Worm (Caenorhabditis elegans) whole organism, L4 larva: ENCODE results near the gene sox-3.

Source experiments
- D1046.2 ChIP-seq: fragments of 200-800 bp; sonication (Bioruptor generic); IDR thresholded peaks from 2 replicates; pipeline ENCODE4 v1.3.6; 2022; ENCODE audit warnings: missing genetic modification characterization, missing compliant biosample characterization
- F10B5.3 ChIP-seq: sonication (generic microtip); optimal IDR thresholded peaks from 2 replicates; lab custom pipeline; 2016; ENCODE audit warnings: mild to moderate bottlenecking, missing genetic modification characterization, missing compliant biosample characterization
- F37D6.2 ChIP-seq: sonication (generic microtip); optimal IDR thresholded peaks from 2 replicates; lab custom pipeline; 2016; ENCODE audit warnings: mild to moderate bottlenecking, missing genetic modification characterization, missing compliant biosample characterization
- F49E8.2 ChIP-seq: sonication (generic microtip); optimal IDR thresholded peaks from 2 replicates; lab custom pipeline; 2016; ENCODE audit warnings: missing compliant biosample characterization, mild to moderate bottlenecking, missing genetic modification characterization, borderline replicate concordance
- T20F7.1 ChIP-seq: fragments of 200-800 bp; sonication (Bioruptor generic); optimal IDR thresholded peaks from 2 replicates; lab custom pipeline; 2018; ENCODE audit warnings: mild to moderate bottlenecking, missing genetic modification characterization, missing compliant biosample characterization
- Y105C5A.15 ChIP-seq: fragments of 200-800 bp; sonication (Bioruptor generic); IDR thresholded peaks from 2 replicates; pipeline ENCODE4 v1.3.6; 2022; ENCODE audit warnings: missing genetic modification characterization, missing compliant biosample characterization
- Y5F2A.4 ChIP-seq: fragments of 200-800 bp; sonication (Bioruptor generic); optimal IDR thresholded peaks from 2 replicates; lab custom pipeline; 2018; ENCODE audit warnings: mild to moderate bottlenecking, missing genetic modification characterization, missing compliant biosample characterization
- Y75B8A.6 ChIP-seq: fragments of 200-800 bp; sonication (Bioruptor generic); IDR thresholded peaks from 2 replicates; pipeline ENCODE4 v1.3.6; 2022; ENCODE audit warnings: missing genetic modification reagents, missing genetic modification characterization, missing compliant biosample characterization
- ZK337.2 ChIP-seq: fragments of 200-800 bp; sonication (Bioruptor generic); IDR thresholded peaks from 2 replicates; pipeline ENCODE4 v1.3.6; 2022; ENCODE audit warnings: missing genetic modification reagents, missing genetic modification characterization, missing compliant biosample characterization
- ZK546.5 ChIP-seq, 2 experiments: sonication (generic microtip); optimal IDR thresholded peaks; 2 replicates each; lab custom pipeline; 2017; ENCODE audit warnings: missing biosample characterization in 2 of 2, missing genetic modification characterization in 2 of 2
- arid-1 ChIP-seq: fragments of 200-800 bp; sonication (Bioruptor generic); conservative IDR thresholded peaks from 2 replicates; pipeline ENCODE4 v1.3.6; 2022; ENCODE audit warnings: missing genetic modification reagents, missing genetic modification characterization, missing compliant biosample characterization
- ceh-20 ChIP-seq: fragments of 200-800 bp; sonication (Bioruptor generic); IDR thresholded peaks from 2 replicates; pipeline ENCODE4 v1.3.6; 2022; ENCODE audit warnings: missing genetic modification reagents, missing genetic modification characterization, missing compliant biosample characterization
- ceh-44 ChIP-seq: fragments of 200-800 bp; sonication (Bioruptor generic); IDR thresholded peaks from 2 replicates; pipeline ENCODE4 v1.3.6; 2022; ENCODE audit warnings: missing genetic modification reagents, missing genetic modification characterization, missing compliant biosample characterization
- cey-2 ChIP-seq: sonication (generic microtip); optimal IDR thresholded peaks from 3 replicates; lab custom pipeline; 2017; ENCODE audit warnings: missing genetic modification characterization, mild to moderate bottlenecking, missing compliant biosample characterization, antibody characterized with exemption, borderline replicate concordance; ENCODE audit not compliant: insufficient read depth
- ctbp-1 ChIP-seq: fragments of 200-800 bp; sonication (Bioruptor generic); IDR thresholded peaks from 2 replicates; pipeline ENCODE4 v1.3.6; 2022; ENCODE audit warnings: missing genetic modification reagents, missing genetic modification characterization, missing compliant biosample characterization
- daf-16 ChIP-seq, 3 experiments: sonication (generic microtip); optimal IDR thresholded peaks; 2 replicates each; lab custom pipeline; 2016 to 2017; ENCODE audit warnings: missing genetic modification characterization in 3 of 3, missing genetic modification reagents in 3 of 3, mild to moderate bottlenecking in 2 of 3, missing compliant biosample characterization in 2 of 3, missing biosample characterization in 1 of 3, moderate library complexity in 1 of 3
- daf-8 ChIP-seq: fragments of 200-800 bp; sonication (Bioruptor generic); IDR thresholded peaks from 2 replicates; pipeline ENCODE4 v1.3.6; 2022; ENCODE audit warnings: missing genetic modification characterization, missing compliant biosample characterization
- dmd-9 ChIP-seq: fragments of 200-800 bp; sonication (Bioruptor generic); IDR thresholded peaks from 2 replicates; pipeline ENCODE4 v1.3.6; 2022; ENCODE audit warnings: missing genetic modification reagents, missing genetic modification characterization, missing compliant biosample characterization
- dve-1 ChIP-seq: sonication (generic microtip); optimal IDR thresholded peaks from 2 replicates; lab custom pipeline; 2017; ENCODE audit warnings: antibody characterized with exemption, mild to moderate bottlenecking, missing genetic modification characterization, missing compliant biosample characterization; ENCODE audit not compliant: insufficient read depth
- egl-43 ChIP-seq: fragments of 200-800 bp; sonication (Bioruptor generic); IDR thresholded peaks from 2 replicates; pipeline ENCODE4 v1.3.6; 2022; ENCODE audit warnings: missing genetic modification reagents, missing genetic modification characterization, missing compliant biosample characterization
- fos-1 ChIP-seq: fragments of 150-350 bp; optimal IDR thresholded peaks from 2 replicates; lab custom pipeline; 2014; ENCODE audit warnings: missing biosample characterization, missing genetic modification characterization
- gei-8 ChIP-seq: fragments of 200-800 bp; sonication (Bioruptor generic); optimal IDR thresholded peaks from 2 replicates; lab custom pipeline; 2018; ENCODE audit warnings: mild to moderate bottlenecking, missing genetic modification characterization, missing compliant biosample characterization
- hif-1 ChIP-seq, 2 experiments: sonication (generic microtip); optimal IDR thresholded peaks; 2 replicates each; lab custom pipeline; 2016 to 2017; ENCODE audit warnings: missing compliant biosample characterization in 2 of 2, missing genetic modification characterization in 2 of 2, missing genetic modification reagents in 2 of 2, missing genotype in 2 of 2, mild to moderate bottlenecking in 1 of 2
- hlh-30 ChIP-seq: sonication (generic microtip); optimal IDR thresholded peaks from 2 replicates; lab custom pipeline; 2017; ENCODE audit warnings: antibody characterized with exemption, mild to moderate bottlenecking, missing genetic modification characterization, missing compliant biosample characterization; ENCODE audit not compliant: insufficient read depth
- jun-1 ChIP-seq: fragments of 150-350 bp; optimal IDR thresholded peaks from 2 replicates; lab custom pipeline; 2014; ENCODE audit warnings: missing biosample characterization, missing genetic modification reagents, missing genetic modification characterization
- lim-7 ChIP-seq: fragments of 200-800 bp; sonication (Bioruptor generic); IDR thresholded peaks from 2 replicates; pipeline ENCODE4 v1.3.6; 2022; ENCODE audit warnings: missing genetic modification characterization, missing compliant biosample characterization
- lin-1 ChIP-seq: fragments of 200-800 bp; sonication (Bioruptor generic); IDR thresholded peaks from 2 replicates; pipeline ENCODE4 v1.3.6; 2022; ENCODE audit warnings: missing genetic modification reagents, missing genetic modification characterization, missing compliant biosample characterization
- lin-15B ChIP-seq: fragments of 150-350 bp; sonication (generic microtip); optimal IDR thresholded peaks from 3 replicates; lab custom pipeline; 2014; ENCODE audit warnings: missing biosample characterization, missing genetic modification characterization
- lin-29 ChIP-seq: fragments of 200-800 bp; sonication (Bioruptor generic); IDR thresholded peaks from 2 replicates; pipeline ENCODE4 v1.3.6; 2022; ENCODE audit warnings: missing genetic modification reagents, missing genetic modification characterization, missing compliant biosample characterization
- lin-39 ChIP-seq: fragments of 150-350 bp; optimal IDR thresholded peaks from 2 replicates; lab custom pipeline; 2014; ENCODE audit warnings: missing biosample characterization, missing genetic modification reagents, missing genetic modification characterization
- mdt-29 ChIP-seq: fragments of 200-800 bp; sonication (Bioruptor generic); IDR thresholded peaks from 2 replicates; pipeline ENCODE4 v1.3.6; 2022; ENCODE audit warnings: missing genetic modification reagents, missing genetic modification characterization, missing compliant biosample characterization
- mxl-2 ChIP-seq: fragments of 200-800 bp; sonication (Bioruptor generic); conservative IDR thresholded peaks from 2 replicates; pipeline ENCODE4 v1.3.6; 2022; ENCODE audit warnings: missing genetic modification reagents, missing genetic modification characterization, missing compliant biosample characterization
- mxl-3 ChIP-seq: fragments of 200-800 bp; sonication (Bioruptor generic); optimal IDR thresholded peaks from 2 replicates; lab custom pipeline; 2018; ENCODE audit warnings: mild to moderate bottlenecking, missing genetic modification characterization, missing compliant biosample characterization
- nhr-111 ChIP-seq: fragments of 200-800 bp; sonication (Bioruptor generic); optimal IDR thresholded peaks from 2 replicates; lab custom pipeline; 2018; ENCODE audit warnings: mild to moderate bottlenecking, missing genetic modification characterization, missing compliant biosample characterization
- nhr-237 ChIP-seq: sonication (generic microtip); optimal IDR thresholded peaks from 2 replicates; lab custom pipeline; 2017; ENCODE audit warnings: missing biosample characterization, missing genetic modification characterization
- nhr-41 ChIP-seq: fragments of 200-800 bp; sonication (Bioruptor generic); IDR thresholded peaks from 2 replicates; pipeline ENCODE4 v1.3.6; 2022; ENCODE audit warnings: missing genetic modification reagents, missing genetic modification characterization, missing compliant biosample characterization
- nhr-42 ChIP-seq: fragments of 200-800 bp; sonication (Bioruptor generic); IDR thresholded peaks from 2 replicates; pipeline ENCODE4 v1.3.6; 2022; ENCODE audit warnings: missing genetic modification characterization, missing compliant biosample characterization
- nhr-48 ChIP-seq: sonication (generic microtip); optimal IDR thresholded peaks from 2 replicates; lab custom pipeline; 2016; ENCODE audit warnings: mild to moderate bottlenecking, missing genetic modification characterization, missing compliant biosample characterization
- nhr-77 ChIP-seq: fragments of 150-350 bp; optimal IDR thresholded peaks from 2 replicates; lab custom pipeline; 2014; ENCODE audit warnings: missing biosample characterization, missing genetic modification characterization
- php-3 ChIP-seq: fragments of 200-800 bp; sonication (Bioruptor generic); IDR thresholded peaks from 2 replicates; pipeline ENCODE4 v1.3.6; 2022; ENCODE audit warnings: missing genetic modification reagents, missing genetic modification characterization, missing compliant biosample characterization
- pqm-1 ChIP-seq: sonication (generic microtip); optimal IDR thresholded peaks from 2 replicates; lab custom pipeline; 2017; ENCODE audit warnings: missing biosample characterization, missing genetic modification characterization
- rbr-2 ChIP-seq: sonication (generic microtip); optimal IDR thresholded peaks from 2 replicates; lab custom pipeline; 2016; ENCODE audit warnings: missing genotype, missing genetic modification characterization, missing compliant biosample characterization
- spr-3 ChIP-seq: fragments of 200-800 bp; sonication (Bioruptor generic); optimal IDR thresholded peaks from 2 replicates; lab custom pipeline; 2018; ENCODE audit warnings: mild to moderate bottlenecking, missing genetic modification characterization, missing compliant biosample characterization
- unc-62 ChIP-seq, 3 experiments: fragments of 150-350 bp in 1 of 3; sonication (generic microtip); optimal IDR thresholded peaks in 2 of 3; peaks in 1 of 3; 1 replicate in 1 of 3; 2 replicates in 2 of 3; lab custom pipeline; 2014 to 2017; ENCODE audit warnings: missing biosample characterization in 3 of 3, missing genetic modification characterization in 3 of 3, missing genetic modification reagents in 3 of 3, missing genotype in 1 of 3
- zfp-3 ChIP-seq: fragments of 200-800 bp; sonication (Bioruptor generic); conservative IDR thresholded peaks from 2 replicates; pipeline ENCODE4 v1.3.6; 2022; ENCODE audit warnings: missing genetic modification reagents, missing genetic modification characterization, missing compliant biosample characterization
- zip-11 ChIP-seq: fragments of 200-800 bp; sonication (Bioruptor generic); IDR thresholded peaks from 2 replicates; pipeline ENCODE4 v1.3.6; 2022; ENCODE audit warnings: missing genetic modification characterization, missing compliant biosample characterization
- zip-2 ChIP-seq: fragments of 150-350 bp; optimal IDR thresholded peaks from 2 replicates; lab custom pipeline; 2014; ENCODE audit warnings: missing biosample characterization, missing genetic modification characterization
- ztf-7 ChIP-seq: fragments of 150-350 bp; optimal IDR thresholded peaks from 2 replicates; lab custom pipeline; 2014; ENCODE audit warnings: missing biosample characterization, missing genetic modification characterization

sox-3 gene

ce11 chrX:14708176-14708642 lies 15.4 kb upstream of the sox-3 start (continued):
- 0 out of 2 replicates have a peak, but pooled peaks have one; percentile 52 for TF ChIP-seq lin-1 (GFP tag; lab: Robert Waterston, UW)
- no peak for TF ChIP-seq mdt-29
- TF ChIP-seq daf-8, result no peak
- peak; percentile 89 for TF ChIP-seq hlh-30 (tag; lab: Kevin White, UChicago)
- TF ChIP-seq nhr-237, result peak; percentile 45
- peak; percentile 90 for TF ChIP-seq dve-1
- no peak for TF ChIP-seq pqm-1
- TF ChIP-seq F10B5.3 (tag; lab: Kevin White, UChicago), result peak; percentile 36
- TF ChIP-seq mxl-3 (GFP tag; lab: Kevin White, UChicago), result peak; percentile 97
- peak; percentile 88; the same call in 1 of the 2 replicates for TF ChIP-seq ceh-20 (GFP tag; lab: Robert Waterston, UW)
- peak; percentile 59; the same call in 1 of the 2 replicates for TF ChIP-seq ceh-44 (GFP tag; lab: Robert Waterston, UW)
- 0 out of 2 replicates have a peak, but pooled peaks have one; percentile 44 for TF ChIP-seq ZK337.2 (GFP tag; lab: Robert Waterston, UW)
- TF ChIP-seq Y75B8A.6 (GFP tag; lab: Robert Waterston, UW), result no peak
- peak; percentile 91 for TF ChIP-seq nhr-48 (tag; lab: Kevin White, UChicago)
- peak; percentile 97 for TF ChIP-seq ctbp-1 (GFP tag; lab: Robert Waterston, UW)
- no peak for TF ChIP-seq zip-11 (GFP tag; lab: Robert Waterston, UW)
- peak; percentile 76 for TF ChIP-seq nhr-77
- TF ChIP-seq zfp-3 (GFP tag; lab: Robert Waterston, UW), result no peak
- 0 out of 2 replicates have a peak, but pooled peaks have one; percentile 37 for TF ChIP-seq mxl-2 (GFP tag; lab: Robert Waterston, UW)
- TF ChIP-seq Y5F2A.4 (GFP tag; lab: Kevin White, UChicago), result peak; percentile 56
- TF ChIP-seq unc-62 (GFP tag; optimal IDR thresholded peaks at IDR 0.05 in 1 of 2; lab: Kevin White, UChicago), result peak in 1 of 2 experiments; percentile 70
- TF ChIP-seq unc-62 (tag; optimal IDR thresholded peaks at IDR 0.05; lab: Kevin White, UChicago), result peak; percentile 3
- TF ChIP-seq T20F7.1 (GFP tag; lab: Kevin White, UChicago), result peak; percentile 81
- TF ChIP-seq jun-1 (tag; lab: Kevin White, UChicago), result peak; percentile 83
- no peak for TF ChIP-seq D1046.2 (GFP tag; lab: Robert Waterston, UW)
- no peak for TF ChIP-seq lin-15B (tag; lab: Kevin White, UChicago)
- TF ChIP-seq gei-8 (GFP tag; lab: Kevin White, UChicago), result peak; percentile 82
- no peak for TF ChIP-seq fos-1 (tag; lab: Kevin White, UChicago)
- TF ChIP-seq egl-43 (GFP tag; lab: Robert Waterston, UW), result peak; percentile 95
- TF ChIP-seq zip-2 (tag; lab: Kevin White, UChicago), result peak; percentile 45
- no peak for TF ChIP-seq nhr-111 (GFP tag; lab: Kevin White, UChicago)
- peak; percentile 97 for TF ChIP-seq rbr-2 (tag; lab: Kevin White, UChicago)
- TF ChIP-seq Y105C5A.15 (GFP tag; lab: Robert Waterston, UW), result no peak
- peak in 1 of 2 experiments; percentile 95 for TF ChIP-seq daf-16 (GFP tag; optimal IDR thresholded peaks at IDR 0.05; lab: Kevin White, UChicago)
- TF ChIP-seq daf-16 (tag; optimal IDR thresholded peaks at IDR 0.05; lab: Kevin White, UChicago), result peak; percentile 33
- TF ChIP-seq F49E8.2 (tag; lab: Kevin White, UChicago), result no peak
- peak; percentile 31 to 88 for TF ChIP-seq hif-1 (tag; optimal IDR thresholded peaks at IDR 0.05; lab: Kevin White, UChicago)
- 0 out of 2 replicates have a peak, but pooled peaks have one; percentile 65 for TF ChIP-seq dmd-9 (GFP tag; lab: Robert Waterston, UW)
- TF ChIP-seq nhr-42 (GFP tag; lab: Robert Waterston, UW), result 0 out of 2 replicates have a peak, but pooled peaks have one; percentile 46
- TF ChIP-seq php-3 (GFP tag; lab: Robert Waterston, UW), result 0 out of 2 replicates have a peak, but pooled peaks have one; percentile 30
- no peak for TF ChIP-seq ZK546.5 (tag; optimal IDR thresholded peaks at IDR 0.05; lab: Kevin White, UChicago)
- TF ChIP-seq ztf-7 (tag; lab: Kevin White, UChicago), result no peak
- TF ChIP-seq nhr-41 (GFP tag; lab: Robert Waterston, UW), result no peak
- no peak for TF ChIP-seq lin-39 (tag; lab: Kevin White, UChicago)
- no peak for TF ChIP-seq cey-2 (tag; lab: Kevin White, UChicago)
- no peak for TF ChIP-seq lin-29 (GFP tag; lab: Robert Waterston, UW)
- peak; percentile 69 for TF ChIP-seq arid-1 (GFP tag; lab: Robert Waterston, UW)
- no peak for TF ChIP-seq lim-7 (GFP tag; lab: Robert Waterston, UW)
- peak; percentile 69 for TF ChIP-seq spr-3 (GFP tag; lab: Kevin White, UChicago)
- peak; percentile 92 for TF ChIP-seq F37D6.2 (tag; lab: Kevin White, UChicago)
